Fruit fly (Drosophila melanogaster) whole organism, larva: ENCODE data around the gene mrn.
A peak's percentile ranks its signal among the peaks of the same experiment; 100 is the strongest.

Experiments used
- noc ChIP-seq: fragments of 200-800 bp; sonication (Bioruptor generic); optimal IDR thresholded peaks from 3 replicates; lab custom pipeline; 2019; ENCODE audit warnings: missing biosample characterization, mild to moderate bottlenecking, missing genetic modification characterization, moderate library complexity

Gene mrn

DNA sequence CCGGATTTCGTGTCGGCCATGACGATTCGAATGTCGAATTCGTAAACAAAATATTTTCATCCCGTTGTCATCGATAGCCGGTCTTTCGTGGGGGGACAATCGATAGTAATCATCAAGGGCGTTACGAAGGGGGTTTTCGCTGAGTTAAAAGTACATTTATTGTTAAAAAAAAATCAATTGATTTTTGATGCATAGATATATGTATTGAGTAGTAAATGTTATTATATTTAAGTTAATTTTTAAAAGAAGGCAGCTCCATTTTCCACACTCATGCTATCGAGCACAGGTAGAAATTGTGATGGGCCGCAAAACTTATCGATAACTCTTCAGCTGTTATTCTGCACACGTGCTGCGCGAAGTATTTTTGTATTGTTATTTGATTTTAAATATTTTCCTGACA lies at the start of gene mrn, which contains the start of gene CG12301:
Gene mrn, minus strand, starts transcription at position 51 of the 400 bp plus-strand sequence.
Gene CG12301, plus strand, starts transcription at position 314 of the 400 bp plus-strand sequence.
- TF ChIP-seq noc (tag; lab: Kevin White, UChicago): no peak

DNA sequence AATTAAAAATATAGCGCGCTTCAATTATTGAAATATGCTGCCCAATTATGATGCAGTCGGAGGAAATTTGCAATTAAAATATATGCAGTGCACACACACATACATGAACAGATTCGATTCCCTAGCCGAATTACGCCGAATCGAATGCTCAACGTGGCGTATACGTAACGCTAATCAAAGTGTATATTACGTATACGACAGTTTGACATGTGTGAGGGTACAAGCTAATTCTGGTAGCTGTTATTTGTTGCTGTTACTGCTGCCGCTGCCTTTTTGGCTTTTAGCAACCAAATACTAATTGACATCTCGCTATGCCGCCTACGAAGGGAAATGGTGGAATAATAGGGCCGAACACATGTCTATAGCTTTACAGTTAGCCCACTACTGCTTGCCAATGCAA lies 47.0 kb upstream of the mrn start:
- TF ChIP-seq noc (tag; lab: Kevin White, UChicago): no peak

DNA sequence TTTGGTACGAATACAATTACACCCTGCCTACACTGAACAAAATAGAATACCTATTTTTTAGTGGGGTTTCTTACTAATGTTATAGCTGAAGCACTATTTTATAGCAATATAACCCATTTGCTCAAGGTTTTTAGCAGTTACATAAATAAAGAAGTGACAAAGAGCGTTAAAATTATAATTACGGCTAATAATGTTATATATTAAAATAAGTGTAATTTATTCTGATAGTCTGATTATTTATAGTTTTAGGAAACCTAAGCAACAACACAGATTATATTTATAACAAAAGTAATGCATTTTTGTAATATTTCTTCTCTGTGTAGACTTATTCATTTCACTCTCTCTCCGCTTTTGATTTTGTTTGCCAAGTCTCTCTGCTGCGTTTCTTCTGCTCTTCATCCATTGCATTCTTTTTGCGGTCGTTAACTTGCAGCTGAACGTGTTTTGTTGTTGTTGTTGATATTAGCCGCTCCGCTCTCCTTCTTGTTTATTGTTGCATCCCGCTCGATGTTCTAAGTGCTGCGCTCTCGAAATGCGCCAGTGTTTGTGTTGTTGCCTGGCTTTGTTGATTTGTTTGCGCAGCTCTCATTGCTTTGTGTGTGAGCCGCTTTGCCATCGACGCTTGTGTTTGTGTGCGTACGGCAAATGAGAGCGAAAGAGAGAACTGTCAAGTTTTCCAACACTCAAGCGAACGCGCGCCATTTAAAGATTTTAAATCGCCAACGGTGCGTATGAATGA lies 45.5 kb upstream of the mrn start:
- TF ChIP-seq noc (tag; lab: Kevin White, UChicago): peak; percentile 93

- no peak for TF ChIP-seq noc (tag; lab: Kevin White, UChicago)
Observed at dm6 chr3L:15624944-15625610, 44.7 kb upstream of the mrn start.

dm6 chr3L:15624097-15624496 lies 43.8 kb upstream of the mrn start:
- no peak for TF ChIP-seq noc (tag; lab: Kevin White, UChicago)

dm6 chr3L:15619626-15620247 lies 39.4 kb upstream of the mrn start, which contains the start of gene Phs:
Gene Phs, plus strand, starts transcription at chr3L:15619901.
- peak; percentile 60 for TF ChIP-seq noc (tag; lab: Kevin White, UChicago)

DNA sequence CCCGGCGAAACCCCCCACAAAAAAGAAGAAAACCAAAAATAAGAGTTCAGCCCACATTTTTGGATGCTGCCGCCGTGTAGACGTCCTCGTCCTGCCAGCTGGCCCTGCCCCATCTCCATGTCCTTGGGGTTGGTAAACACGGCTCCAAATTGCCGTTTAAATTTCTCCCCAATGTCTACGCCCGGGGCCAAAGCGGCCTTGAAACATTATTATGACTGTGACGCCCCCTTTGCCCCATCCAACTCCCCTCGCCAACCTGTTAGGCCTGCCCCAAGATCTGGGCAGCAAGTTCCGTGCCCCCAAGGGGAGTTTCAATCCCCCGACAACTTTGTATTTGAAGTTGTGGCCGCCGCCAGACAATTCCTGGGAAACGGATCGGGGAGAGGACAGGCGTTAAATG lies 36.6 kb upstream of the mrn start:
- TF ChIP-seq noc (tag; lab: Kevin White, UChicago): no peak

DNA sequence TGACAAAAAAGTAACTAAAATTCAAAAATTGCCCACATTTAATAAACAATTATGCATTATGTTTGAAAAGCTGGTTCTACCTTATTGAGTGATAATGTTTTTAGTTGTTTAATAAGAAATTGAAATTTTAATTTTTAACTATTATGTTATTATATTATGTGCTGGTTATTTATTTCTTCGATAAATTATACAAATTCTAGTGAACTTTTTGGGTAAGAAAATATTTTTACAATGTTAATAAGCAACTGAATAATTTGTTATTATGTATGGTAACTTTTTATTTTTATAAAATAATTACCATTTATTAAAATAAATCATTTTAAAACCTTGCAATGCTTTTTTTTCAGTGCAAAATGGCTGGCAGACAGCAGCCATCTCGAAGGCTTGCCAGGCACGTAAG lies 36.2 kb upstream of the mrn start:
- no peak for TF ChIP-seq noc (tag; lab: Kevin White, UChicago)

DNA sequence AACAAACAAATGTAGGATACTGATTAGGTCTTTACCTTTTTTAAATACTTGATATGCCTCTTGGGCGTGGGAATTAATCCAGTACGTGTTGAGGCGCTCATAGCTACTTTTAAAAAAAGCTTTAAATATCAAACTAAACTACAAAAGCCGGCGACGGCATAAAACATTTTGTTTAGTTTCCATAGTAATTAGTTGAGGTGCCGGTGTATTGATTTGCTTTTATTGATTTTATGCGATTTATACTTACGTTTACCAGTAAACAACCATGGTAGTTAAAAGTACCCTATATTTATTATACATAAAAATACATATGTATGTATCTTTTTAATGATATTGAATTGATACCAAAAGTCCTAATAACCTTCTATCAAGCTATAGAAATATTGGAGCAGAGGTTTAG lies 32.4 kb upstream of the mrn start, which contains the start of gene CG13449:
Gene CG13449, minus strand, starts transcription at position 101 of the 400 bp plus-strand sequence.
- no peak for TF ChIP-seq noc (tag; lab: Kevin White, UChicago)

DNA sequence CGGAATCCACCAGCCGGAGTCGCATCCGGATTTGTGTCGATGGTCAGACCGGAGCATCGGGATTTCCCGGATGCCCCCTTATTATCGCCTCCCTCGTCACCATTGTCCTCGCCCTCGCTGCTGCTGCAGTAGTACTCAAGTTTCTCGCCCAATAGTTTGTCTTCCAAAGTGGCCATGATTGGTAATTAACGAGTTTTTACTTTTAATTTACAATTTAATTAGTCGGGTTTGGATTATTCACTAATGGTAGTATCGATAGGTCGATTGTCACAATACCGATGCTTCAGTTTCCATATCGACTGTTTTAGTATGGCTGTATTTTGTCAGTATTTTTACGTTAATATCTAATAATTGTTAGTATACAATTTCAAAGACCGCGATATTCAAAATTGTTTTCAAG lies 29.8 kb upstream of the mrn start, which contains the start of gene CG7650:
Gene CG7650, minus strand, starts transcription at position 278 of the 400 bp plus-strand sequence.
- TF ChIP-seq noc (tag; lab: Kevin White, UChicago): no peak

DNA sequence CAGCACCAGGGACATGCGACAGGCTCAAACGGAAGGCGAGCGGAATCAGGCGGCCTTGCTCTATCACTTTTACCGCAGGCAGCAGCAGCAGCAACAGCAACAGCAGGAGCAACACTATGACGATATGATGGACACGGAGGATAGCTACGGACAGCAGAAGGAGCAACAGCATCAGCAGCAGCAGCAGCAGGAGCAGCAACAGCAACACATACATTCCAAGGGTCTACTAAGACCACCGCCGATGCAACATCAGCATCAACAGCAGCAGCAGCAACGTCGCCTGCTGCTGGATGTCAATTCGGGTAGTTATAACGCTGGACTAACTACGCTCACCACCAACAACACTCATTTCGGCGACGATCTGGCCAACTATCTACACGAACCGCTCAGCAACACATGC lies 24.6 kb upstream of the mrn start:
- TF ChIP-seq noc (tag; lab: Kevin White, UChicago): no peak

DNA sequence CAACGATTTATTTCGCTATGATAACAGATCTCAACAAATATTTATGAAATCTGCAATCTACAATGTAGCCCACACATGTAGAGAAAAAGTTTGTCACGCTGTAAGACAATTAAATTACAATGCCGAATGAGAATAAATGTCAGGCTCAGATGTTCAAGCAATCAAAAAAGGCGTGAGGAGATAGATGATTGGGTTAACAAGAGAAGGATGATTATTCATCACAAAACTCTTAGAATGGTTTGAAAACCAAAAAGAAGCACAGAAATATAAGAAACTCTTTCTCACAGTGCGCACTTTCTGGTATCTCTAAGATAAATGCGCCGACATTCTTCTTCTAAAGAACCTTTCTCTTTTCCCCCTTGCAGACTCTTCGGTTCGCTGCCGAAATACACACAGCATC lies 19.7 kb upstream of the mrn start:
- no peak for TF ChIP-seq noc (tag; lab: Kevin White, UChicago)

DNA sequence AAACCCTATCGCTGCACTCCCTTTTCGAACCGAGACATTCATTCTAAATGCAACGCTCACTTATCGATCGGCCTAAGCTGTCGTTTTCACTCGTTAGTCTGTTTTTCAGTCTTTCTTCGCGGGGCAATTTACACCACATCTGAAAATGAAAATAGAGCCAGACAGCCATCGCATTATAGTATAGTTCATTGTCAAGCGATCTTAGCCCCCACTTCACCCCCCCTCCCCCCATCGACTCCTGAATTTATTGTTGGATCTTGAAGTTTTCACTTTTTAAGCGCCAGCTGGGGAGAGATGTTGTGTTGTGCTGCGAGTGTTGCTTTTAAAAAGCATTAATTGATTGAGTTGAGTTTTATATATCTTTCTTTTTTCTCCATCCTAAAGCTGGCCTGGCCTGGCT lies 18.9 kb upstream of the mrn start:
- TF ChIP-seq noc (tag; lab: Kevin White, UChicago): no peak

DNA sequence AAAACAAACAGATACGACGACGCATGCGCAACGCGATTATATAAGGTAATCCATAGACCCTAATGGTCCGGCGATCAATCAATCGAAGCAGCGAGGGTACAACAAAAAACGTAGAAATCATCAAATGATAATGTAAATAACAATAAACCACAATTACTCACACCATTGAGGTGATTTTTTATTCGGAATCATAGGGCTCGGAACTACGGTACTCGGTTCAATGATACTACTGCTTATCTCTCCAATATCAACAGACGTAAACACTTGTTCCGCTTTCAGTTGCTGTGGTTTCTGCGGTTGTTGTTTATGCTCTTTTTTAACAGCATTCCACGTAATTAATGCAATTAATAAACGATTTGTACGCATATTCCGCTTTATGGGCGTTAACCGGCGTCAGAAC lies 17.6 kb upstream of the mrn start:
- peak; percentile 22 for TF ChIP-seq noc (tag; lab: Kevin White, UChicago)

DNA sequence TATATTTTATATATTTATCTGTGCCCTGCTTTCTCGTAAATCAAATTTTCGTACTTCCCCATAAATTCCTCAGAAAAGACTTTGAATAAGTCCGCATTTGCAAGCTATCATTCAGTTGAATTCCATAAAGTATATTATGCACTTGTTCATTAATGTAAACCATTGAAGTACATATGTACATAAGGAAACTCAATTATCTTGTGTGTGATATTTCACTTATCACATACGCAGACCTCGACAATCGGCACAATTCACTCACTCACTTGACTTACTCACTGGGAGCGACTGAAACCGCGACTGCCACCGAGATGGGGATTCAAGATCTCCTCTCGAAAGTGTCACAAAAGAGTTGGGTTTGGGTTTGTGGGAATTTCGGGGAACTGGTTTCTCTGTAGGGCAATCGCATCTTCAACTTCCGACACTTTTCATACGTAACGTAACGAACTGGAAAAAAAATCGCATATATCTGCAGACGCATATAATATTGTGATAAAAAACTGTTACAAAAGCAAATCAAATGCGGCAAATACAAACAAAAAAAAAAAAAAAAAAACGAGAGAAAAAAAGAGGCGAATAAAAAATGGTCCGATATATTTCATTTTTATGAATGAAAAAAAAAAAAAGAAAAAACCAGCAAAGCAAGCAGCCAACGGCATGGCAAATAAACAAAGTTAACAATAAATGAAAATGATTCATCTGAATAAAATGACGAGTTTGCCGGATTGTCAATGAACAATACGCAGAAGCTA lies 16.9 kb upstream of the mrn start:
- TF ChIP-seq noc (tag; lab: Kevin White, UChicago): no peak
